Worm (Caenorhabditis elegans) whole organism, early embryonic: ENCODE data around the gene K08D9.2.

Experiments used
- ama-1 ChIP-seq: fragments of 150-350 bp; optimal IDR thresholded peaks from 2 replicates; lab custom pipeline; 2014
- flt-1 ChIP-seq: fragments of 200-800 bp; sonication (Bioruptor generic); IDR thresholded peaks from 2 replicates; pipeline ENCODE4 v1.3.6; 2022; ENCODE audit warnings: missing genetic modification characterization, missing compliant biosample characterization
- hmg-4 ChIP-seq: fragments of 200-800 bp; sonication (Bioruptor generic); optimal IDR thresholded peaks from 2 replicates; lab custom pipeline; 2018; ENCODE audit warnings: mild to moderate bottlenecking, missing genetic modification characterization, missing compliant biosample characterization
- tra-4 ChIP-seq: sonication (generic microtip); optimal IDR thresholded peaks from 2 replicates; lab custom pipeline; 2017; ENCODE audit warnings: missing genetic modification characterization, missing compliant biosample characterization

ce11 chrV:3278101-3278639 is 50.7 kb downstream of the K08D9.2 start, which contains the start of gene fbxa-64:
- TF ChIP-seq tra-4 (no peak), hmg-4 (GFP tag; lab: Kevin White, UChicago) (no peak), ama-1 (no peak), flt-1 (no peak)
